Worm (Caenorhabditis elegans) whole organism, late embryonic: ENCODE results near the gene F11A5.15.

ENCODE experiments used
- F13H6.1 ChIP-seq: sonication (generic microtip); optimal IDR thresholded peaks from 2 replicates; lab custom pipeline; 2016; ENCODE audit warnings: missing genetic modification characterization, missing compliant biosample characterization
- ama-1 ChIP-seq: fragments of 150-350 bp; optimal IDR thresholded peaks from 2 replicates; lab custom pipeline; 2014
- ceh-2 ChIP-seq: sonication (generic microtip); optimal IDR thresholded peaks from 2 replicates; lab custom pipeline; 2016; ENCODE audit warnings: missing genotype, missing genetic modification characterization, missing compliant biosample characterization
- elt-4 ChIP-seq: sonication (generic microtip); optimal IDR thresholded peaks from 2 replicates; lab custom pipeline; 2016; ENCODE audit warnings: missing genetic modification characterization, missing compliant biosample characterization
- ets-4 ChIP-seq: sonication (generic microtip); optimal IDR thresholded peaks from 2 replicates; lab custom pipeline; 2016; ENCODE audit warnings: missing genetic modification characterization, missing compliant biosample characterization
- hlh-15 ChIP-seq: sonication (generic microtip); optimal IDR thresholded peaks from 2 replicates; lab custom pipeline; 2016; ENCODE audit warnings: missing genetic modification characterization, missing compliant biosample characterization
- pha-2 ChIP-seq: sonication (generic microtip); optimal IDR thresholded peaks from 2 replicates; lab custom pipeline; 2017; ENCODE audit warnings: mild to moderate bottlenecking, missing genetic modification characterization, missing compliant biosample characterization
- pha-4 ChIP-seq: fragments of 150-350 bp; optimal IDR thresholded peaks from 2 replicates; lab custom pipeline; 2018; ENCODE audit warnings: missing biosample characterization, missing genetic modification reagents, missing genetic modification characterization
- pqm-1 ChIP-seq: sonication (generic microtip); optimal IDR thresholded peaks from 2 replicates; lab custom pipeline; 2016; ENCODE audit warnings: missing genetic modification characterization, missing compliant biosample characterization
- syd-9 ChIP-seq: sonication (generic microtip); optimal IDR thresholded peaks from 2 replicates; lab custom pipeline; 2016; ENCODE audit warnings: mild to moderate bottlenecking, missing genetic modification characterization, moderate library complexity, missing compliant biosample characterization
- ttx-3 ChIP-seq: sonication (generic microtip); optimal IDR thresholded peaks from 2 replicates; lab custom pipeline; 2016; ENCODE audit warnings: missing genetic modification reagents, missing genetic modification characterization, missing compliant biosample characterization
- unc-3 ChIP-seq, 2 experiments: fragments of 200-800 bp in 1 of 2; sonication (Bioruptor generic) in 1 of 2; sonication (generic microtip) in 1 of 2; conservative IDR thresholded peaks in 1 of 2; optimal IDR thresholded peaks in 1 of 2; 2 replicates each; pipeline versions ENCODE4 v1.3.6 to Lab custom; 2016 to 2022; ENCODE audit warnings: missing compliant biosample characterization in 2 of 2, missing genetic modification characterization in 2 of 2, missing genetic modification reagents in 1 of 2
- unc-86 ChIP-seq: sonication (generic microtip); optimal IDR thresholded peaks from 2 replicates; lab custom pipeline; 2016; ENCODE audit warnings: missing genetic modification characterization, missing compliant biosample characterization

ce11 chrV:16235135-16235534 is 16.7 kb upstream of the F11A5.15 start, which contains the start of gene F21H7.3:
- TF ChIP-seq hlh-15 = no peak
- TF ChIP-seq F13H6.1 = no peak
- TF ChIP-seq pha-4 (tag; lab: Kevin White, UChicago) = no peak
- no peak for TF ChIP-seq ttx-3 (tag; lab: Kevin White, UChicago)
- TF ChIP-seq syd-9 (tag; lab: Kevin White, UChicago) = no peak
- TF ChIP-seq ets-4 = no peak
- TF ChIP-seq unc-86 (tag; lab: Kevin White, UChicago) = no peak
- no peak for TF ChIP-seq pqm-1 (tag; lab: Kevin White, UChicago)
- TF ChIP-seq pha-2 (tag; lab: Kevin White, UChicago) = no peak
- TF ChIP-seq unc-3 (GFP tag; conservative IDR thresholded peaks at IDR 0.05; lab: Robert Waterston, UW) = no peak
- no peak for TF ChIP-seq unc-3 (tag; optimal IDR thresholded peaks at IDR 0.05; lab: Kevin White, UChicago)
- no peak for TF ChIP-seq elt-4 (tag; lab: Kevin White, UChicago)
- no peak for TF ChIP-seq ama-1 (lab: Kevin White, UChicago)
- TF ChIP-seq ceh-2 (tag; lab: Kevin White, UChicago) = no peak
